Worm (Caenorhabditis elegans) whole organism, L3 larva: ENCODE measurements around the gene spe-18.

Experiments used
- ama-1 ChIP-seq: fragments of 150-350 bp; optimal IDR thresholded peaks from 2 replicates; lab custom pipeline; 2018
- ceh-16 ChIP-seq: sonication (generic microtip); optimal IDR thresholded peaks from 2 replicates; lab custom pipeline; 2017; ENCODE audit warnings: missing biosample characterization, missing genetic modification characterization
- egl-27 ChIP-seq: sonication (generic microtip); optimal IDR thresholded peaks from 4 replicates; lab custom pipeline; 2017; ENCODE audit warnings: missing biosample characterization, missing genetic modification reagents, missing genetic modification characterization
- eor-1 ChIP-seq, 2 experiments: fragments of 150-350 bp; optimal IDR thresholded peaks; 2 replicates each; lab custom pipeline; 2014 to 2018; ENCODE audit warnings: missing biosample characterization in 2 of 2, missing genetic modification characterization in 2 of 2
- lsy-12 ChIP-seq: sonication (generic microtip); optimal IDR thresholded peaks from 2 replicates; lab custom pipeline; 2016; ENCODE audit warnings: mild to moderate bottlenecking, missing genetic modification characterization, missing compliant biosample characterization
- nhr-237 ChIP-seq: fragments of 150-350 bp; optimal IDR thresholded peaks from 2 replicates; lab custom pipeline; 2014; ENCODE audit warnings: missing biosample characterization, missing genetic modification characterization
- tbx-2 ChIP-seq: sonication (generic microtip); optimal IDR thresholded peaks from 2 replicates; lab custom pipeline; 2016; ENCODE audit warnings: mild to moderate bottlenecking, missing genetic modification characterization, missing compliant biosample characterization
- unc-62 ChIP-seq: fragments of 150-350 bp; sonication (generic microtip); optimal IDR thresholded peaks from 4 replicates; lab custom pipeline; 2014; ENCODE audit warnings: missing biosample characterization, missing genetic modification reagents, missing genetic modification characterization

DNA sequence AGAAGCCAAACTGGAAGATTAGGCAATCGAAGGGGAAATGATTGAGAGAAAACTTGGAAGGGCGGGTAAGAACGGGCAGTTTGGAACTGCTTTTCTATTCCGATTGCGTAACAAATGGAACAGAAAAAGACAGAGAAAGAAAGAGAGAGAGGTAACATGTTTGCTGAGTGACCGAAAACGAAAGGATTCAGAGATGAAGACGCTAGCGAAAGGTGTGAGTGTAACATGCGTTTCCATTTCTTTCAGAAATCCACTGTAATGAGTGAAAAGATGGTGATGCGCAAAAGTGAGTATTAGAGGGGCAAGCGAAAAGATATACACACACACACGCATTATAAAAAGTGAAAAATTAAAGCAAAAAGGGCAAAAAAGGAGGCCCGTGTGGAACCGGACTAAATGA, 14.3 kb upstream of the spe-18 start:
- no peak for TF ChIP-seq lsy-12 (tag; lab: Kevin White, UChicago)
- no peak for TF ChIP-seq nhr-237
- no peak for TF ChIP-seq eor-1 (tag; optimal IDR thresholded peaks at IDR 0.05; lab: Kevin White, UChicago)
- no peak for TF ChIP-seq unc-62 (GFP tag; lab: Kevin White, UChicago)
- TF ChIP-seq ceh-16 (tag; lab: Kevin White, UChicago), result no peak
- TF ChIP-seq tbx-2 (tag; lab: Kevin White, UChicago), result no peak
- no peak for TF ChIP-seq egl-27
- TF ChIP-seq ama-1 (lab: Kevin White, UChicago), result no peak
